Worm (Caenorhabditis elegans): ENCODE results near the gene F59E12.1.

Gene F59E12.1

ce11 chrII:5669580-5669979 lies 15.3 kb downstream of the F59E12.1 start, which contains the start of gene C25H3.17:
Gene C25H3.17 (minus strand): TSS chrII:5669680.
- TF ChIP-seq dao-5 (tag; optimal IDR thresholded peaks at IDR 0.05) (no peak), W03F9.2 (tag; optimal IDR thresholded peaks at IDR 0.05) (no peak), him-1 (tag; optimal IDR thresholded peaks at IDR 0.05) (no peak)

ce11 chrII:5680703-5681102 lies 26.4 kb downstream of the F59E12.1 start, which contains the start of gene flp-27:
Gene flp-27 (plus strand): TSS chrII:5681003.
- TF ChIP-seq W03F9.2 (tag; optimal IDR thresholded peaks at IDR 0.05) (no peak), him-1 (tag; optimal IDR thresholded peaks at IDR 0.05) (no peak), dao-5 (tag; optimal IDR thresholded peaks at IDR 0.05) (no peak)

ce11 chrII:5688959-5689358 lies 34.6 kb downstream of the F59E12.1 start, which contains the start of gene C25H3.11:
Gene C25H3.11 (minus strand): TSS chrII:5689040.
- no peak for TF ChIP-seq him-1 (tag; optimal IDR thresholded peaks at IDR 0.05)
- TF ChIP-seq W03F9.2 (tag; optimal IDR thresholded peaks at IDR 0.05) = no peak
- TF ChIP-seq dao-5 (tag; optimal IDR thresholded peaks at IDR 0.05) = no peak

ce11 chrII:5691216-5691771 lies 37.0 kb downstream of the F59E12.1 start, which contains the start of the genes ndub-5 and eif-2D:
Gene ndub-5 (minus strand): TSS chrII:5691353.
Gene eif-2D (plus strand): TSS chrII:5691721.
- no peak for TF ChIP-seq W03F9.2 (tag; optimal IDR thresholded peaks at IDR 0.05)
- TF ChIP-seq dao-5 (tag; optimal IDR thresholded peaks at IDR 0.05) = no peak
- TF ChIP-seq him-1 (tag; optimal IDR thresholded peaks at IDR 0.05) = no peak

- no peak for TF ChIP-seq W03F9.2 (tag; optimal IDR thresholded peaks at IDR 0.05)
- TF ChIP-seq him-1 (tag; optimal IDR thresholded peaks at IDR 0.05) = no peak
- TF ChIP-seq dao-5 (tag; optimal IDR thresholded peaks at IDR 0.05) = no peak
Measured at ce11 chrII:5693893-5694292, 39.6 kb downstream of the F59E12.1 start, which contains the start of gene C25H3.3. Gene C25H3.3 (plus strand): TSS chrII:5694193.

- TF ChIP-seq him-1 (tag; optimal IDR thresholded peaks at IDR 0.05) (no peak), W03F9.2 (tag; optimal IDR thresholded peaks at IDR 0.05) (no peak), dao-5 (tag; optimal IDR thresholded peaks at IDR 0.05) (no peak)
Measured at ce11 chrII:5694798-5695197, 40.5 kb downstream of the F59E12.1 start, which contains the start of gene C25H3.14. Gene C25H3.14 (plus strand): TSS chrII:5695098.

- TF ChIP-seq dao-5 (tag; optimal IDR thresholded peaks at IDR 0.05) (no peak), W03F9.2 (tag; optimal IDR thresholded peaks at IDR 0.05) (no peak), him-1 (tag; optimal IDR thresholded peaks at IDR 0.05) (no peak)
Measured at ce11 chrII:5696218-5696617, 41.9 kb downstream of the F59E12.1 start.

- TF ChIP-seq W03F9.2 (tag; optimal IDR thresholded peaks at IDR 0.05) = no peak
- TF ChIP-seq him-1 (tag; optimal IDR thresholded peaks at IDR 0.05) = no peak
- no peak for TF ChIP-seq dao-5 (tag; optimal IDR thresholded peaks at IDR 0.05)
Measured at ce11 chrII:5697338-5697737, 43.0 kb downstream of the F59E12.1 start.

ce11 chrII:5698254-5698653 lies 43.9 kb downstream of the F59E12.1 start:
- TF ChIP-seq W03F9.2 (tag; optimal IDR thresholded peaks at IDR 0.05) = no peak
- TF ChIP-seq him-1 (tag; optimal IDR thresholded peaks at IDR 0.05) = no peak
- TF ChIP-seq dao-5 (tag; optimal IDR thresholded peaks at IDR 0.05) = no peak

ce11 chrII:5698869-5699268 lies 44.6 kb downstream of the F59E12.1 start, which contains the start of the genes C25H3.10 and C25H3.1:
Gene C25H3.10 (minus strand): TSS chrII:5698969.
Gene C25H3.1 (plus strand): TSS chrII:5699071.
- TF ChIP-seq dao-5 (tag; optimal IDR thresholded peaks at IDR 0.05) (no peak), him-1 (tag; optimal IDR thresholded peaks at IDR 0.05) (no peak), W03F9.2 (tag; optimal IDR thresholded peaks at IDR 0.05) (no peak)

- peak; percentile 40 for TF ChIP-seq him-1 (tag; optimal IDR thresholded peaks at IDR 0.05)
- peak; percentile 52 for TF ChIP-seq W03F9.2 (tag; optimal IDR thresholded peaks at IDR 0.05)
- no peak for TF ChIP-seq dao-5 (tag; optimal IDR thresholded peaks at IDR 0.05)
Measured at ce11 chrII:5701485-5701884, 47.2 kb downstream of the F59E12.1 start.

ce11 chrII:5702611-5703192 lies 48.4 kb downstream of the F59E12.1 start:
- TF ChIP-seq W03F9.2 (tag; optimal IDR thresholded peaks at IDR 0.05) (no peak), dao-5 (tag; optimal IDR thresholded peaks at IDR 0.05) (no peak), him-1 (tag; optimal IDR thresholded peaks at IDR 0.05) (no peak)

- TF ChIP-seq dao-5 (tag; optimal IDR thresholded peaks at IDR 0.05) (no peak), him-1 (tag; optimal IDR thresholded peaks at IDR 0.05) (no peak), W03F9.2 (tag; optimal IDR thresholded peaks at IDR 0.05) (no peak)
Measured at ce11 chrII:5704479-5704878, 50.2 kb downstream of the F59E12.1 start.
